Fruit fly (Drosophila melanogaster) whole organism, embryonic: ENCODE data around the gene Tim17a2.

Source experiments
- Aef1 ChIP-seq: fragments of 200-800 bp; sonication (Bioruptor generic); IDR thresholded peaks from 3 replicates; pipeline ENCODE4 v1.3.6; 2022; ENCODE audit warnings: missing biosample characterization, missing genetic modification characterization
- B-H2 ChIP-seq: fragments of 200-800 bp; sonication (Bioruptor generic); optimal IDR thresholded peaks from 2 replicates; lab custom pipeline; 2018; ENCODE audit warnings: missing biosample characterization, mild to moderate bottlenecking, missing genetic modification characterization
- CG11085 ChIP-seq: fragments of 200-800 bp; sonication (Bioruptor generic); IDR thresholded peaks from 2 replicates; pipeline ENCODE4 v1.3.6; 2022; ENCODE audit warnings: missing biosample characterization, missing genetic modification characterization
- CG11398 ChIP-seq: fragments of 200-800 bp; sonication (Bioruptor generic); optimal IDR thresholded peaks from 2 replicates; lab custom pipeline; 2016; ENCODE audit warnings: missing biosample characterization, missing genetic modification characterization
- CG12104 ChIP-seq: fragments of 200-800 bp; sonication (Bioruptor generic); optimal IDR thresholded peaks from 3 replicates; lab custom pipeline; 2016; ENCODE audit warnings: missing biosample characterization, missing genetic modification characterization
- CG12299 ChIP-seq: fragments of 200-800 bp; sonication (Bioruptor generic); optimal IDR thresholded peaks from 2 replicates; lab custom pipeline; 2018; ENCODE audit warnings: missing biosample characterization, mild to moderate bottlenecking, missing genetic modification characterization
- CG12942 ChIP-seq: fragments of 200-800 bp; sonication (Bioruptor generic); optimal IDR thresholded peaks from 3 replicates; lab custom pipeline; 2016; ENCODE audit warnings: missing biosample characterization, missing genetic modification characterization
- CG14441 ChIP-seq: fragments of 200-800 bp; sonication (Bioruptor generic); IDR thresholded peaks from 2 replicates; pipeline ENCODE4 v1.3.6; 2022; ENCODE audit warnings: missing biosample characterization, missing genetic modification characterization
- CG14965 ChIP-seq: fragments of 200-800 bp; sonication (Bioruptor generic); optimal IDR thresholded peaks from 2 replicates; lab custom pipeline; 2016; ENCODE audit warnings: missing biosample characterization, missing genetic modification characterization, borderline replicate concordance
- CG1602 ChIP-seq: fragments of 200-800 bp; sonication (Bioruptor generic); optimal IDR thresholded peaks from 3 replicates; lab custom pipeline; 2016; ENCODE audit warnings: missing biosample characterization, missing genetic modification characterization
- CG16813 ChIP-seq: fragments of 200-800 bp; sonication (Bioruptor generic); IDR thresholded peaks from 3 replicates; pipeline ENCODE4 v1.3.6; 2022; ENCODE audit warnings: missing biosample characterization, missing genetic modification characterization; ENCODE audit not compliant: partially characterized antibody
- CG16815 ChIP-seq: fragments of 200-800 bp; sonication (Bioruptor generic); optimal IDR thresholded peaks from 3 replicates; lab custom pipeline; 2017; ENCODE audit warnings: missing biosample characterization, mild to moderate bottlenecking, missing genetic modification characterization
- CG17328 ChIP-seq: fragments of 200-800 bp; sonication (Bioruptor generic); IDR thresholded peaks from 2 replicates; pipeline ENCODE4 v1.3.6; 2022; ENCODE audit warnings: missing biosample characterization, missing genetic modification characterization
- CG34376 ChIP-seq: fragments of 200-800 bp; sonication (Bioruptor generic); optimal IDR thresholded peaks from 2 replicates; lab custom pipeline; 2018; ENCODE audit warnings: missing biosample characterization, mild to moderate bottlenecking, missing genetic modification characterization
- CG3838 ChIP-seq: fragments of 200-800 bp; sonication (Bioruptor generic); optimal IDR thresholded peaks from 3 replicates; lab custom pipeline; 2016; ENCODE audit warnings: missing biosample characterization, missing genetic modification characterization
- CG3995 ChIP-seq: fragments of 200-800 bp; sonication (Bioruptor generic); optimal IDR thresholded peaks from 3 replicates; lab custom pipeline; 2016; ENCODE audit warnings: missing biosample characterization, missing genetic modification characterization
- CG4282 ChIP-seq: fragments of 200-800 bp; sonication (Bioruptor generic); optimal IDR thresholded peaks from 2 replicates; lab custom pipeline; 2016; ENCODE audit warnings: missing biosample characterization, missing genetic modification characterization
- CG4404 ChIP-seq: fragments of 200-800 bp; sonication (Bioruptor generic); IDR thresholded peaks from 2 replicates; pipeline ENCODE4 v1.3.6; 2022; ENCODE audit warnings: missing biosample characterization, missing genetic modification characterization
- CG7271 ChIP-seq: fragments of 200-800 bp; sonication (Bioruptor generic); optimal IDR thresholded peaks from 2 replicates; lab custom pipeline; 2018; ENCODE audit warnings: missing biosample characterization, mild to moderate bottlenecking, missing genetic modification characterization, moderate library complexity
- CG7372 ChIP-seq: fragments of 200-800 bp; sonication (Bioruptor generic); IDR thresholded peaks from 2 replicates; pipeline ENCODE4 v1.3.6; 2022; ENCODE audit warnings: missing biosample characterization, missing genetic modification characterization
- CG9932 ChIP-seq: fragments of 200-800 bp; sonication (Bioruptor generic); IDR thresholded peaks from 2 replicates; pipeline ENCODE4 v1.3.6; 2022; ENCODE audit warnings: missing biosample characterization, missing genetic modification characterization
- CrebB ChIP-seq: fragments of 200-800 bp; sonication (Bioruptor generic); optimal IDR thresholded peaks from 3 replicates; lab custom pipeline; 2018; ENCODE audit warnings: missing biosample characterization, mild to moderate bottlenecking, missing genetic modification characterization
- D19B ChIP-seq: fragments of 200-800 bp; sonication (Bioruptor generic); optimal IDR thresholded peaks from 2 replicates; lab custom pipeline; 2017; ENCODE audit warnings: missing biosample characterization, mild to moderate bottlenecking, missing genetic modification characterization
- Ets65A ChIP-seq: fragments of 200-800 bp; sonication (Bioruptor generic); peaks from one replicate; lab custom pipeline; 2016; ENCODE audit warnings: missing biosample characterization, missing genetic modification characterization
- Hsf ChIP-seq: fragments of 200-800 bp; sonication (Bioruptor generic); optimal IDR thresholded peaks from 3 replicates; lab custom pipeline; 2016; ENCODE audit warnings: missing biosample characterization, missing genetic modification characterization
- Lpt ChIP-seq: fragments of >200 bp; optimal IDR thresholded peaks from 2 replicates; lab custom pipeline; 2018; ENCODE audit warnings: missing biosample characterization, missing genetic modification characterization
- Mrtf ChIP-seq: fragments of 200-800 bp; sonication (Bioruptor generic); IDR thresholded peaks from 3 replicates; pipeline ENCODE4 v1.3.6; 2022; ENCODE audit warnings: missing biosample characterization, missing genetic modification characterization
- NC2β ChIP-seq: fragments of 200-800 bp; sonication (Bioruptor generic); optimal IDR thresholded peaks from 2 replicates; lab custom pipeline; 2016; ENCODE audit warnings: missing biosample characterization, missing genetic modification characterization
- Nf-YA ChIP-seq: fragments of 200-800 bp; sonication (Bioruptor generic); IDR thresholded peaks from 2 replicates; pipeline ENCODE4 v1.3.6; 2022; ENCODE audit warnings: missing biosample characterization, missing genetic modification characterization
- Sry-β ChIP-seq: fragments of 200-800 bp; sonication (Bioruptor generic); optimal IDR thresholded peaks from 2 replicates; lab custom pipeline; 2018; ENCODE audit warnings: missing biosample characterization, mild to moderate bottlenecking, missing genetic modification characterization, moderate library complexity
- Ssrp ChIP-seq: fragments of 200-800 bp; sonication (Bioruptor generic); optimal IDR thresholded peaks from 2 replicates; lab custom pipeline; 2018; ENCODE audit warnings: missing biosample characterization, mild to moderate bottlenecking, missing genetic modification characterization, moderate library complexity
- Xrp1 ChIP-seq: fragments of 200-800 bp; sonication (Bioruptor generic); IDR thresholded peaks from 2 replicates; pipeline ENCODE4 v1.3.6; 2022; ENCODE audit warnings: missing biosample characterization, missing genetic modification characterization
- cad ChIP-seq: fragments of >200 bp; optimal IDR thresholded peaks from 2 replicates; lab custom pipeline; 2017; ENCODE audit warnings: missing biosample characterization, missing genetic modification characterization
- cas ChIP-seq: fragments of 200-800 bp; sonication (Bioruptor generic); IDR thresholded peaks from 2 replicates; pipeline ENCODE4 v1.3.6; 2022; ENCODE audit warnings: missing biosample characterization, missing genetic modification characterization
- emc ChIP-seq: fragments of 200-800 bp; sonication (Bioruptor generic); optimal IDR thresholded peaks from 2 replicates; lab custom pipeline; 2016; ENCODE audit warnings: missing biosample characterization, missing genetic modification characterization
- gem ChIP-seq: fragments of 200-800 bp; sonication (Bioruptor generic); optimal IDR thresholded peaks from 2 replicates; lab custom pipeline; 2019; ENCODE audit warnings: missing biosample characterization, mild to moderate bottlenecking, missing genetic modification characterization, moderate library complexity
- jumu ChIP-seq: fragments of 200-800 bp; sonication (Bioruptor generic); optimal IDR thresholded peaks from 3 replicates; lab custom pipeline; 2016; ENCODE audit warnings: missing biosample characterization, missing genetic modification characterization
- knrl ChIP-seq: fragments of 200-800 bp; sonication (Bioruptor generic); IDR thresholded peaks from 3 replicates; pipeline ENCODE4 v1.3.6; 2022; ENCODE audit warnings: missing biosample characterization, missing genetic modification characterization; ENCODE audit not compliant: partially characterized antibody
- lbe ChIP-seq: fragments of 200-800 bp; sonication (Bioruptor generic); optimal IDR thresholded peaks from 2 replicates; lab custom pipeline; 2016; ENCODE audit warnings: missing biosample characterization, mild to moderate bottlenecking, missing genetic modification characterization
- lola ChIP-seq, 3 experiments: fragments of >200 bp in 2 of 3; fragments of 200-800 bp in 1 of 3; sonication (Bioruptor generic) in 1 of 3; optimal IDR thresholded peaks; 2 replicates each; lab custom pipeline; 2017 to 2019; ENCODE audit warnings: missing biosample characterization in 3 of 3, missing genetic modification characterization in 3 of 3, mild to moderate bottlenecking in 1 of 3, moderate library complexity in 1 of 3
- maf-S ChIP-seq: fragments of 200-800 bp; sonication (Bioruptor generic); optimal IDR thresholded peaks from 2 replicates; lab custom pipeline; 2016; ENCODE audit warnings: missing biosample characterization, missing genetic modification characterization
- mam ChIP-seq: fragments of 200-800 bp; sonication (Bioruptor generic); optimal IDR thresholded peaks from 3 replicates; lab custom pipeline; 2016; ENCODE audit warnings: missing biosample characterization, missing genetic modification characterization
- nerfin-2 ChIP-seq: fragments of 200-800 bp; sonication (Bioruptor generic); IDR thresholded peaks from 2 replicates; pipeline ENCODE4 v1.3.6; 2022; ENCODE audit warnings: missing biosample characterization, missing genetic modification characterization; ENCODE audit not compliant: partially characterized antibody
- nmo ChIP-seq: fragments of 200-800 bp; sonication (Bioruptor generic); optimal IDR thresholded peaks from 2 replicates; lab custom pipeline; 2018; ENCODE audit warnings: missing biosample characterization, mild to moderate bottlenecking, missing genetic modification characterization, moderate library complexity
- peb ChIP-seq: fragments of 200-800 bp; sonication (Bioruptor generic); IDR thresholded peaks from 2 replicates; pipeline ENCODE4 v1.3.6; 2022; ENCODE audit warnings: missing biosample characterization, missing genetic modification characterization
- pho ChIP-seq: fragments of 200-800 bp; sonication (Bioruptor generic); optimal IDR thresholded peaks from 2 replicates; lab custom pipeline; 2016; ENCODE audit warnings: missing biosample characterization, missing genetic modification characterization
- salm ChIP-seq: fragments of 200-800 bp; sonication (Bioruptor generic); optimal IDR thresholded peaks from 2 replicates; lab custom pipeline; 2018; ENCODE audit warnings: missing biosample characterization, mild to moderate bottlenecking, missing genetic modification characterization
- sens ChIP-seq: fragments of 200-800 bp; sonication (Bioruptor generic); peaks from one replicate; lab custom pipeline; 2016; ENCODE audit warnings: missing biosample characterization, missing genetic modification characterization
- sim ChIP-seq: fragments of 200-800 bp; sonication (Bioruptor generic); IDR thresholded peaks from 2 replicates; pipeline ENCODE4 v1.3.6; 2022; ENCODE audit warnings: missing biosample characterization, missing genetic modification characterization
- ssp ChIP-seq: fragments of 200-800 bp; sonication (Bioruptor generic); IDR thresholded peaks from 2 replicates; pipeline ENCODE4 v1.3.6; 2022; ENCODE audit warnings: missing biosample characterization, missing genetic modification characterization
- zen2 ChIP-seq: fragments of 200-800 bp; sonication (Bioruptor generic); IDR thresholded peaks from 3 replicates; pipeline ENCODE4 v1.3.6; 2022; ENCODE audit warnings: missing biosample characterization, missing genetic modification characterization; ENCODE audit not compliant: partially characterized antibody

Tim17a2 gene

dm6 chr3R:5282755-5283359 lies 20.4 kb upstream of the Tim17a2 start (continued):
- peak; percentile 61 for TF ChIP-seq Ets65A (GFP tag; lab: Kevin White, UChicago)
- 0 out of 2 replicates have a peak, but pooled peaks have one; percentile 24 for TF ChIP-seq cas (GFP tag; lab: Robert Waterston, UW)
- TF ChIP-seq emc (GFP tag; lab: Kevin White, UChicago): no peak
- no peak for TF ChIP-seq gem (tag; lab: Kevin White, UChicago)
- TF ChIP-seq NC2β (GFP tag; lab: Kevin White, UChicago): no peak
- no peak for TF ChIP-seq Nf-YA
- no peak for TF ChIP-seq lbe (GFP tag; lab: Kevin White, UChicago)
- 0 out of 2 replicates have a peak, but pooled peaks have one; percentile 31 for TF ChIP-seq CG17328 (GFP tag; lab: Robert Waterston, UW)
- TF ChIP-seq sim (GFP tag; lab: Robert Waterston, UW): no peak
- TF ChIP-seq CG7372: no peak
- TF ChIP-seq CG12104 (GFP tag; lab: Kevin White, UChicago): no peak
- no peak for TF ChIP-seq maf-S (GFP tag; lab: Kevin White, UChicago)
- TF ChIP-seq CG3995 (GFP tag; lab: Kevin White, UChicago): no peak
- TF ChIP-seq Aef1: no peak
- TF ChIP-seq CG16813: no peak; the same call in 2 of the 3 replicates
- TF ChIP-seq CG14441: 0 out of 2 replicates have a peak, but pooled peaks have one; percentile 12
- TF ChIP-seq knrl (GFP tag; lab: Robert Waterston, UW): no peak
- no peak for TF ChIP-seq ssp
- no peak for TF ChIP-seq salm (tag; lab: Kevin White, UChicago)
- TF ChIP-seq CG4282 (GFP tag; lab: Kevin White, UChicago): no peak
- peak; percentile 23 for TF ChIP-seq jumu (GFP tag; lab: Kevin White, UChicago)
- no peak for TF ChIP-seq Lpt (GFP tag; lab: Kevin White, UChicago)
- TF ChIP-seq Mrtf: 0 out of 3 replicates have a peak, but pooled peaks have one; percentile 45
- no peak for TF ChIP-seq peb
- no peak for TF ChIP-seq CG11398 (GFP tag; lab: Kevin White, UChicago)
- TF ChIP-seq CG16815 (GFP tag; lab: Kevin White, UChicago): no peak
- TF ChIP-seq B-H2 (GFP tag; lab: Kevin White, UChicago): no peak
- TF ChIP-seq CG4404: no peak
- TF ChIP-seq pho: no peak
- no peak for TF ChIP-seq lola (GFP tag; optimal IDR thresholded peaks at IDR 0.05; lab: Kevin White, UChicago)
- no peak for TF ChIP-seq nmo (GFP tag; lab: Kevin White, UChicago)
- TF ChIP-seq CG1602: no peak
- TF ChIP-seq CG7271 (tag; lab: Kevin White, UChicago): no peak
- TF ChIP-seq zen2 (GFP tag; lab: Robert Waterston, UW): peak; percentile 71; the same call in 2 of the 3 replicates
- TF ChIP-seq mam (GFP tag; lab: Kevin White, UChicago): peak; percentile 40
- no peak for TF ChIP-seq CG3838 (GFP tag; lab: Kevin White, UChicago)
- TF ChIP-seq CrebB (tag; lab: Kevin White, UChicago): no peak
- no peak for TF ChIP-seq Hsf (GFP tag; lab: Kevin White, UChicago)
- no peak for TF ChIP-seq CG11085
- TF ChIP-seq Sry-β (GFP tag; lab: Kevin White, UChicago): no peak
- TF ChIP-seq cad (GFP tag; lab: Kevin White, UChicago): no peak
- no peak for TF ChIP-seq CG34376 (GFP tag; lab: Kevin White, UChicago)
- TF ChIP-seq sens (GFP tag; lab: Kevin White, UChicago): no peak
- TF ChIP-seq Ssrp: no peak
- no peak; the same call in 1 of the 2 replicates for TF ChIP-seq Xrp1 (GFP tag; lab: Robert Waterston, UW)
- no peak for TF ChIP-seq D19B (GFP tag; lab: Kevin White, UChicago)
- no peak for TF ChIP-seq CG14965 (GFP tag; lab: Kevin White, UChicago)
- no peak for TF ChIP-seq CG12942 (GFP tag; lab: Kevin White, UChicago)
- no peak for TF ChIP-seq nerfin-2 (GFP tag; lab: Robert Waterston, UW)
- no peak for TF ChIP-seq CG12299 (tag; lab: Kevin White, UChicago)
- peak; percentile 67 for TF ChIP-seq CG9932 (GFP tag; lab: Robert Waterston, UW)
